Worm (Caenorhabditis elegans): ENCODE measurements around the gene C03C10.2.

The C03C10.2 gene

ce11 chrIII:4086536-4086935, 4.3 kb upstream of the C03C10.2 start, which contains the start of gene kin-19:
Gene kin-19 (minus strand): TSS chrIII:4086636.
- TF ChIP-seq T23F11.4 (GFP tag; optimal IDR thresholded peaks at IDR 0.05) (no peak), mec-3 (tag; optimal IDR thresholded peaks at IDR 0.05; ENCODE audit: borderline replicate concordance) (no peak)

- TF ChIP-seq lin-11 (tag; optimal IDR thresholded peaks at IDR 0.05) (no peak), Y22D7AL.16 (tag; optimal IDR thresholded peaks at IDR 0.05) (no peak), pha-2 (tag; optimal IDR thresholded peaks at IDR 0.05) (no peak), madf-2 (tag; optimal IDR thresholded peaks at IDR 0.05) (no peak), tbx-2 (tag; optimal IDR thresholded peaks at IDR 0.05) (no peak), pag-3 (tag; optimal IDR thresholded peaks at IDR 0.05; ENCODE audit: borderline replicate concordance) (no peak), nfya-1 (tag; optimal IDR thresholded peaks at IDR 0.05) (no peak), F13H6.1 (tag; optimal IDR thresholded peaks at IDR 0.05) (no peak), ztf-16 (tag; optimal IDR thresholded peaks at IDR 0.05) (no peak), unc-42 (tag; optimal IDR thresholded peaks at IDR 0.05) (no peak), syd-9 (tag; optimal IDR thresholded peaks at IDR 0.05) (no peak)
Measured at ce11 chrIII:4087064-4087463, 3.8 kb upstream of the C03C10.2 start.

ce11 chrIII:4087565-4087964, 3.3 kb upstream of the C03C10.2 start:
- TF ChIP-seq ceh-18 (tag; optimal IDR thresholded peaks at IDR 0.05) (peak; percentile 19), rnt-1 (tag; optimal IDR thresholded peaks at IDR 0.05) (peak; percentile 51), dmd-4 (tag; optimal IDR thresholded peaks at IDR 0.05; ENCODE audit: borderline replicate concordance) (no peak), tbx-2 (tag; optimal IDR thresholded peaks at IDR 0.05) (peak; percentile 57), unc-3 (GFP tag; conservative IDR thresholded peaks at IDR 0.05) (no peak), unc-3 (tag; optimal IDR thresholded peaks at IDR 0.05) (no peak), C08G9.2 (tag; optimal IDR thresholded peaks at IDR 0.05) (no peak), pros-1 (tag; optimal IDR thresholded peaks at IDR 0.05) (peak; percentile 35), ceh-14 (tag; optimal IDR thresholded peaks at IDR 0.05) (no peak), ceh-48 (tag; optimal IDR thresholded peaks at IDR 0.05) (peak; percentile 69), lin-11 (tag; optimal IDR thresholded peaks at IDR 0.05) (no peak), ceh-31 (tag; optimal IDR thresholded peaks at IDR 0.05) (peak; percentile 72), ceh-24 (tag; optimal IDR thresholded peaks at IDR 0.05) (no peak), ceh-9 (tag; optimal IDR thresholded peaks at IDR 0.05) (no peak), madf-2 (tag; optimal IDR thresholded peaks at IDR 0.05) (peak; percentile 10), F13H6.1 (tag; optimal IDR thresholded peaks at IDR 0.05) (no peak), Y22D7AL.16 (tag; optimal IDR thresholded peaks at IDR 0.05) (no peak), unc-42 (tag; optimal IDR thresholded peaks at IDR 0.05) (peak; percentile 55), nfya-1 (tag; optimal IDR thresholded peaks at IDR 0.05) (peak; percentile 63), ceh-34 (tag; optimal IDR thresholded peaks at IDR 0.05) (peak; percentile 34), hlh-30 (tag; optimal IDR thresholded peaks at IDR 0.05; ENCODE audit: insufficient read depth) (peak; percentile 27), eyg-1 (tag; optimal IDR thresholded peaks at IDR 0.05) (peak; percentile 7)

ce11 chrIII:4088338-4088918, 2.4 kb upstream of the C03C10.2 start:
- TF ChIP-seq K02D7.2 (tag; optimal IDR thresholded peaks at IDR 0.05) (no peak), unc-42 (tag; optimal IDR thresholded peaks at IDR 0.05) (peak; percentile 50), tbx-2 (tag; optimal IDR thresholded peaks at IDR 0.05) (peak; percentile 19)

- TF ChIP-seq pax-1 (tag; optimal IDR thresholded peaks at IDR 0.05) (no peak), C08G9.2 (tag; optimal IDR thresholded peaks at IDR 0.05) (no peak), eyg-1 (tag; optimal IDR thresholded peaks at IDR 0.05) (no peak), unc-42 (tag; optimal IDR thresholded peaks at IDR 0.05) (no peak), unc-86 (tag; optimal IDR thresholded peaks at IDR 0.05) (no peak), ets-4 (tag; optimal IDR thresholded peaks at IDR 0.05) (no peak), ceh-45 (GFP tag; IDR thresholded peaks at IDR 0.05) (no peak), tbx-7 (tag; optimal IDR thresholded peaks at IDR 0.05) (no peak), C38D4.7 (GFP tag; optimal IDR thresholded peaks at IDR 0.05) (no peak), ceh-6 (GFP tag; optimal IDR thresholded peaks at IDR 0.05) (no peak), madf-2 (tag; optimal IDR thresholded peaks at IDR 0.05) (no peak), dmd-4 (tag; optimal IDR thresholded peaks at IDR 0.05; ENCODE audit: borderline replicate concordance) (no peak), ahr-1 (tag; optimal IDR thresholded peaks at IDR 0.05) (no peak), ceh-24 (tag; optimal IDR thresholded peaks at IDR 0.05) (no peak), pqm-1 (tag; optimal IDR thresholded peaks at IDR 0.05) (no peak), zip-5 (tag; optimal IDR thresholded peaks at IDR 0.05) (no peak), F13H6.1 (tag; optimal IDR thresholded peaks at IDR 0.05) (no peak)
Measured at ce11 chrIII:4092020-4092419, 1.1 kb downstream of the C03C10.2 start, which contains the start of gene C03C10.5. Gene C03C10.5 (minus strand): TSS chrIII:4092120.

All from whole organism, late embryonic.